Worm (Caenorhabditis elegans): Measurements from ENCODE around the gene cyp-35A1.

cyp-35A1 gene

DNA sequence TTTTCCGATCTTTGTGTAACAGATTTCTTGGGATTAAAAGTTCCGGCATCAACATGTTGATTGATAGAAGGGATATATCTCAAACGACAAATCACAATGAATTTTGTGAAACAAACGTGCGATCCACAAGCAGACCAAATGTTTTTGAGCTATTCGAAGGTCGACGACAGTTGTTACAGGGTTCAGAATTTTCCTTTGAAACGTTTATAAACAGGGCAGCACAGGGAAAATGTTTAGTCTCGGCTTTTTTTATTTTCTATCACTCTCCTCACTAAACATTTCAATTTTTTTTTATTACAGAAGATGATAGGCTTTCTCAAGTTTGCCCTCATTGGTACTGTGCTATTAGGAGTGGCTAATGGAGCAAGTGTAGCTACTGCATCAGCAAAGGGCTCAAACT, 3.4 kb upstream of the cyp-35A1 start, which contains the start of gene exc-13:
TSS of gene exc-13 (plus strand) at position 301 of the 400 bp plus-strand sequence.
- TF ChIP-seq egrh-3 (GFP tag; IDR thresholded peaks at IDR 0.05) (no peak), Y53G8AR.9 (GFP tag; conservative IDR thresholded peaks at IDR 0.05) (no peak), Y67H2A.10 (GFP tag; conservative IDR thresholded peaks at IDR 0.05) (no peak), lin-26 (GFP tag; IDR thresholded peaks at IDR 0.05) (no peak), chd-7 (tag; optimal IDR thresholded peaks at IDR 0.05) (no peak), nhr-80 (tag; optimal IDR thresholded peaks at IDR 0.05) (no peak)

DNA sequence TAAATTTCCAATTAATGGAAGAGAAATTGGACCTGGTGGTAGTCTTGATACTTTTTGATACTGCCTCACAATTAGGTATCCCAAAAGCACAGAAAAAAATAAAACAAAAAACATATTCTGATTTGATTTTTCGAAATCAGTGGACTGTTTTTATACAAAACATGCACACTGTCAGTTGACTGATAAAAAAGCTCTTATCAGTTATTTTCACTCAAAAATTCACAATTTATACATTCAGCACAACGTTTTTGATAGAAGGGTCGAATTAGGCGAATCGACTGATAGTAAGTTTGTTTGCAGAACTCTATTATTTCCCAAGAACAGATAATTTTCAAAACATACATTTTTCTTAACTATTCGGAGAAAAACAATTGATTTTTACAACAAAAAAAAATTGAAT, 2.5 kb upstream of the cyp-35A1 start, which contains the start of gene cyp-35A2:
TSS of gene cyp-35A2 (minus strand) at position 124 of the 400 bp plus-strand sequence.
- no peak for TF ChIP-seq madf-10 (tag; optimal IDR thresholded peaks at IDR 0.05)
- TF ChIP-seq unc-62 (GFP tag; optimal IDR thresholded peaks at IDR 0.05): no peak
- peak; percentile 59 for TF ChIP-seq nhr-80 (tag; optimal IDR thresholded peaks at IDR 0.05)
- no peak for TF ChIP-seq ztf-18 (tag; optimal IDR thresholded peaks at IDR 0.05)

DNA sequence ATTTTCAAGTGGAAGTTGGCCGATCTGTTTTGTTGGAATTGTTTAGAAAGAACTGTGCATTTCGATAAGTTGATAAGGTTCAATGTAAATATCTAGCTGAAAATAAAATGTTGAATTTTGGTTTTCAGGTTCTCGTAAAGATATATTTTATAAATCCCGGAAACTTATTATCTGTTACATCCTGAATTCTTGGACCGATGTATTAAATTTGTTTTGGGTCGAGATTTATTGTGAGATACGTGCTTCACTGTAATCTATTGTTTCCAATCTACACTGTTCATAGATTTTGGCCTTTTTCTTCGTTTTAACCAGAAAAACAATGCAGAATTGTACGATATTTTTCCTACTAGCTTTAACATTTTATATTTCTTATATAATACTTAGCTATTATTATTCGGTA, 4.4 kb downstream of the cyp-35A1 start, which contains the start of gene C03G6.6:
TSS of gene C03G6.6 (plus strand) at position 301 of the 400 bp plus-strand sequence.
- TF ChIP-seq hmg-1.2 (GFP tag; IDR thresholded peaks at IDR 0.05): no peak
- TF ChIP-seq xnd-1 (tag; optimal IDR thresholded peaks at IDR 0.05): no peak
- no peak for TF ChIP-seq F52B5.7 (tag; optimal IDR thresholded peaks at IDR 0.05)
- no peak for TF ChIP-seq tbp1 (GFP tag; optimal IDR thresholded peaks at IDR 0.05)
- TF ChIP-seq nhr-90 (tag; optimal IDR thresholded peaks at IDR 0.05): no peak

ce11 chrV:7356684-7357083, 4.9 kb downstream of the cyp-35A1 start, which contains the start of gene C03G6.21:
Gene C03G6.21, minus strand, starts transcription at chrV:7356784.
- TF ChIP-seq ztf-18 (tag; optimal IDR thresholded peaks at IDR 0.05) (no peak), ztf-3 (GFP tag; optimal IDR thresholded peaks at IDR 0.05) (no peak), F37B4.10 (GFP tag; IDR thresholded peaks at IDR 0.05) (no peak), snpc-1.3 (tag; optimal IDR thresholded peaks at IDR 0.05; ENCODE audit: insufficient read depth) (no peak), zim-3 (tag; optimal IDR thresholded peaks at IDR 0.05) (no peak), sea-2 (GFP tag; IDR thresholded peaks at IDR 0.05) (no peak), gei-17 (GFP tag; optimal IDR thresholded peaks at IDR 0.05) (no peak), attf-3 (GFP tag; conservative IDR thresholded peaks at IDR 0.05) (no peak), lin-40 (tag; optimal IDR thresholded peaks at IDR 0.05) (no peak), F23B12.7 (tag; optimal IDR thresholded peaks at IDR 0.05; ENCODE audit: insufficient read depth) (no peak), pbrm-1 (GFP tag; IDR thresholded peaks at IDR 0.05) (no peak), rec-8 (tag; optimal IDR thresholded peaks at IDR 0.05) (no peak)

DNA sequence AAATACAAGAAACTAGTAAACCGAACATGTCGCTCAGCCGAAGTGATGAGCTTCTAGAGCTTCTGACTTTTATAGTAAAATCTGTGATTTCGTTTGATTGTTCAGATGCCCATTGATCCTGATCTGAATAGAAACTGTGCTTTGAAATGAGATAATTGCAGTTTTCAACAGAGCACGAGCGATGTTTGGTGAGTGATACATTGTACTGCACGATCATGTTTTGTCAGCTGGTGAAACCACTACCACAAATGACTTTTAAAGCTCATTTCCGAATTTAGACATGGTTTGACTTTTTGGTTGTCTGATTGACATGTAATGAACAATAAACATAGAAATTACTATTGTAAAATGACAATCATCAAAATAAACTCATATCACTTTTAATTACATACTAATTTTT, 6.1 kb downstream of the cyp-35A1 start, which contains the start of gene tag-293:
TSS of gene tag-293 (minus strand) at position 101 of the 400 bp plus-strand sequence.
- TF ChIP-seq Y53G8AR.9 (GFP tag; conservative IDR thresholded peaks at IDR 0.05): no peak
- TF ChIP-seq hlh-12 (tag; optimal IDR thresholded peaks at IDR 0.05): no peak
- no peak for TF ChIP-seq lin-26 (GFP tag; IDR thresholded peaks at IDR 0.05)
- no peak for TF ChIP-seq let-607 (tag; optimal IDR thresholded peaks at IDR 0.05)
- TF ChIP-seq B0336.3 (GFP tag; IDR thresholded peaks at IDR 0.05): no peak
- no peak for TF ChIP-seq nhr-179 (tag; optimal IDR thresholded peaks at IDR 0.05)
- no peak for TF ChIP-seq B0035.1 (tag; optimal IDR thresholded peaks at IDR 0.05)
- no peak for TF ChIP-seq lin-54 (GFP tag; optimal IDR thresholded peaks at IDR 0.05)
- no peak for TF ChIP-seq lsl-1 (GFP tag; optimal IDR thresholded peaks at IDR 0.05)
- no peak for TF ChIP-seq hmg-1.2 (GFP tag; IDR thresholded peaks at IDR 0.05)
